Worm (Caenorhabditis elegans): Measurements from ENCODE around the gene F29F11.20.
A peak's percentile ranks its signal among the peaks of the same experiment; 100 is the strongest.

F29F11.20 gene

ce11 chrV:10687601-10688000 lies at the start of gene F29F11.20:
Gene F29F11.20 (plus strand): TSS chrV:10687901.
- TF ChIP-seq nhr-85 (tag): no peak
- no peak for TF ChIP-seq ceh-82 (tag; optimal IDR thresholded peaks at IDR 0.05)
- no peak for TF ChIP-seq sptf-1 (tag; optimal IDR thresholded peaks at IDR 0.05)

ce11 chrV:10640977-10641376 lies 46.7 kb upstream of the F29F11.20 start:
- no peak for TF ChIP-seq ces-1 (GFP tag; optimal IDR thresholded peaks at IDR 0.05)
- TF ChIP-seq lin-14 (GFP tag; optimal IDR thresholded peaks at IDR 0.05): peak; percentile 45
- TF ChIP-seq nhr-84 (tag; optimal IDR thresholded peaks at IDR 0.05): no peak
- no peak for TF ChIP-seq unc-86 (tag; optimal IDR thresholded peaks at IDR 0.05)
- peak; percentile 74 for TF ChIP-seq fkh-10 (GFP tag; optimal IDR thresholded peaks at IDR 0.05)
- no peak for TF ChIP-seq skn-1 (tag; optimal IDR thresholded peaks at IDR 0.05)
- peak; percentile 19 for TF ChIP-seq dsc-1 (tag; optimal IDR thresholded peaks at IDR 0.05)

DNA sequence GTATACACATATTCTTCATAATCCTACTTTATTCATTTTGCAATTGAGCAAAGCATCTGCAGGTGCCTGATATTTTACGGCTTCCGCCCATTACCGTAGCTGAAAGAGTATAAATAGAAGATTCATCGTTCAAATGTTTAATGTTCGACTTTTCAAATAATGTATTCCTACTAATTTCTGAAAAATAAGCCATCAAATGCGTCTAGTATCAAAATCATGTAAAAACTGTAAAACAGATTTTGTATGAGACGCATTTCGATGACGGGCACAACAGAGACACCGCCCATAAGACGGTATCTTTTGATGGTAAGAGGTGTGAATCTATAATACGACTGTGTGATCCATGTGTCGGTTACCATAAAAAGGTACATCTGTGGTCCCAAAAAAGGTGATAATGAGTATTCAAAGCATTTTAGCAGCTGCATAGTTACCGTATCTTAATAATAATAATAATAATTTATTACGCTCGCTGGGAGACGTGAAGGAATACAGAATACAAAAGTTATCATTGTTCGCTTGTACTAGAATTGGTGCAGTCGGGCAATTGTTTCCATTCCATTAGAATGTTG lies 40.6 kb upstream of the F29F11.20 start, which contains the start of the genes C32C4.3 and C32C4.16:
TSS of gene C32C4.3 (minus strand) at position 101 of the 569 bp plus-strand sequence.
TSS of gene C32C4.16 (plus strand) at position 519 of the 569 bp plus-strand sequence.
- TF ChIP-seq nhr-76 (tag; optimal IDR thresholded peaks at IDR 0.05) (no peak), pag-3 (tag; optimal IDR thresholded peaks at IDR 0.05; ENCODE audit: borderline replicate concordance, insufficient read depth) (no peak), ceh-82 (tag; optimal IDR thresholded peaks at IDR 0.05) (no peak), tbx-2 (tag; optimal IDR thresholded peaks at IDR 0.05) (no peak), aha-1 (tag; optimal IDR thresholded peaks at IDR 0.05) (no peak), lin-14 (GFP tag; optimal IDR thresholded peaks at IDR 0.05) (no peak), blmp-1 (tag; optimal IDR thresholded peaks at IDR 0.05) (no peak), ztf-4 (tag; optimal IDR thresholded peaks at IDR 0.05) (no peak), isw-1 (GFP tag; IDR thresholded peaks at IDR 0.05) (no peak), efl-1 (optimal IDR thresholded peaks at IDR 0.05) (no peak), efl-1 (GFP tag; optimal IDR thresholded peaks at IDR 0.05 in 1 of 2) (no peak), lin-35 (GFP tag; optimal IDR thresholded peaks at IDR 0.05) (no peak), nhr-77 (tag; optimal IDR thresholded peaks at IDR 0.05) (no peak), unc-98 (GFP tag; IDR thresholded peaks at IDR 0.05) (no peak), snpc-4 (tag; optimal IDR thresholded peaks at IDR 0.05) (no peak), hlh-4 (tag; optimal IDR thresholded peaks at IDR 0.05) (no peak)

DNA sequence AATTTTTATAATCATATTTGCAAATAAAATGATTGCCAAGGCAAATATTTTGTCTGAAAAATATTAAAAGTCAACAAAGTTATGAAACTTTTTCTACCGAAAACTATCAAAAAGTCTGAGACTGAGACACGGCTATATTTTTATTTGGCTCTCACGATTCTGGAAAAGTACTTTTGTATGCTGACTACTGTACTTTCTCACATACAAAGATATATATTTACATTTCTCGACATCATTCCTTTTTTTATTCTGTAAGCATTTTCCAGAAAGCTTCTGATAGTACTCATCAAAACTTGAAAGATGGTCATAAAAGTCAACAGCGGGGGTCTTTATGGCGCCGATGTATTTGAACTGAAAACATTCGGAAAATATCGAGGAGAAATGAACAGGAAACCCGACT lies 39.6 kb upstream of the F29F11.20 start, which contains the start of gene aqp-6:
TSS of gene aqp-6 (plus strand) at position 301 of the 400 bp plus-strand sequence.
- TF ChIP-seq fos-1 (tag; optimal IDR thresholded peaks at IDR 0.05): no peak
- TF ChIP-seq swsn-7 (tag; optimal IDR thresholded peaks at IDR 0.05): no peak
- no peak for TF ChIP-seq sptf-1 (tag; optimal IDR thresholded peaks at IDR 0.05)
- no peak for TF ChIP-seq ceh-82 (tag; optimal IDR thresholded peaks at IDR 0.05)
- no peak for TF ChIP-seq nhr-20 (tag; optimal IDR thresholded peaks at IDR 0.05)
- no peak for TF ChIP-seq ces-1 (GFP tag; optimal IDR thresholded peaks at IDR 0.05)
- no peak for TF ChIP-seq nhr-19 (GFP tag; conservative IDR thresholded peaks at IDR 0.05)
- TF ChIP-seq xbp-1 (tag; optimal IDR thresholded peaks at IDR 0.05): no peak
- TF ChIP-seq F16B12.6 (tag; optimal IDR thresholded peaks at IDR 0.05): no peak
- TF ChIP-seq C16A3.4 (tag; optimal IDR thresholded peaks at IDR 0.05): no peak
- no peak for TF ChIP-seq elt-2 (tag; optimal IDR thresholded peaks at IDR 0.05)
- TF ChIP-seq ztf-4 (tag; optimal IDR thresholded peaks at IDR 0.05): no peak
- TF ChIP-seq nhr-77 (tag; optimal IDR thresholded peaks at IDR 0.05): no peak
- TF ChIP-seq sup-37 (GFP tag; optimal IDR thresholded peaks at IDR 0.05): no peak
- TF ChIP-seq ceh-8 (GFP tag; optimal IDR thresholded peaks at IDR 0.05): no peak
- no peak for TF ChIP-seq jun-1 (tag; optimal IDR thresholded peaks at IDR 0.05)
- no peak for TF ChIP-seq grh-1 (GFP tag; IDR thresholded peaks at IDR 0.05)
- TF ChIP-seq egl-27 (tag; optimal IDR thresholded peaks at IDR 0.05): no peak

All from whole organism, L1 larva.